Fruit fly (Drosophila melanogaster) whole organism: ENCODE results near the gene Marcal1.

Source experiments
- CG8478 ChIP-seq: fragments of >200 bp; optimal IDR thresholded peaks from 2 replicates; lab custom pipeline; 2018; ENCODE audit warnings: inconsistent platforms
- EcR ChIP-seq, 2 experiments: fragments of >200 bp; optimal IDR thresholded peaks; 2 replicates each; lab custom pipeline; 2017; ENCODE audit warnings: missing biosample characterization in 2 of 2, missing genetic modification characterization in 2 of 2, missing genetic modification reagents in 2 of 2
- pan ChIP-seq: fragments of >200 bp; optimal IDR thresholded peaks from 2 replicates; lab custom pipeline; 2017
- psq ChIP-seq: fragments of >200 bp; optimal IDR thresholded peaks from 2 replicates; lab custom pipeline; 2017

- TF ChIP-seq psq = no peak
- TF ChIP-seq pan (lab: Kevin White, UChicago) = no peak
- TF ChIP-seq CG8478 (lab: Kevin White, UChicago) = no peak
- TF ChIP-seq EcR (GFP tag; optimal IDR thresholded peaks at IDR 0.05; lab: Kevin White, UChicago) = no peak
Observed at dm6 chr2L:4976988-4977551, 21.8 kb downstream of the Marcal1 start, which contains the start of the genes Gmd and CG3792.
